Worm (Caenorhabditis elegans): ENCODE data around the gene tkr-3.

tkr-3 gene

ce11 chrIV:5090993-5091793 lies 30.7 kb downstream of the tkr-3 start, which contains the start of the genes snpn-1 and C02B10.4:
snpn-1 (minus strand) TSS chrIV:5091043.
C02B10.4 (plus strand) TSS chrIV:5091586.
- TF ChIP-seq aly-1 (tag; optimal IDR thresholded peaks at IDR 0.05) (no peak), F13C5.2 (tag; optimal IDR thresholded peaks at IDR 0.05) (peak; percentile 8)

ce11 chrIV:5088814-5089322 lies 33.0 kb downstream of the tkr-3 start, which contains the start of gene ivd-1:
ivd-1 (minus strand) TSS chrIV:5088864.
- TF ChIP-seq pes-1 (GFP tag; IDR thresholded peaks at IDR 0.05) (no peak), F13C5.2 (tag; optimal IDR thresholded peaks at IDR 0.05) (no peak), tbx-37 (GFP tag; conservative IDR thresholded peaks at IDR 0.05) (no peak), tra-4 (tag; optimal IDR thresholded peaks at IDR 0.05) (no peak), aly-1 (tag; optimal IDR thresholded peaks at IDR 0.05) (no peak), ama-1 (optimal IDR thresholded peaks at IDR 0.05) (no peak), B0310.2 (tag; optimal IDR thresholded peaks at IDR 0.05) (no peak), ets-7 (tag; optimal IDR thresholded peaks at IDR 0.05) (no peak), tbx-11 (GFP tag; IDR thresholded peaks at IDR 0.05) (no peak), flt-1 (GFP tag; IDR thresholded peaks at IDR 0.05) (no peak)

ce11 chrIV:5086961-5087326 lies 35.0 kb downstream of the tkr-3 start:
- no peak for TF ChIP-seq tbx-11 (GFP tag; IDR thresholded peaks at IDR 0.05)
- TF ChIP-seq B0310.2 (tag; optimal IDR thresholded peaks at IDR 0.05) = no peak
- no peak for TF ChIP-seq sea-1 (GFP tag; conservative IDR thresholded peaks at IDR 0.05)
- no peak for TF ChIP-seq ama-1 (optimal IDR thresholded peaks at IDR 0.05)
- TF ChIP-seq tbx-37 (GFP tag; conservative IDR thresholded peaks at IDR 0.05) = no peak
- TF ChIP-seq F13C5.2 (tag; optimal IDR thresholded peaks at IDR 0.05) = no peak
- no peak for TF ChIP-seq ceh-36 (tag; optimal IDR thresholded peaks at IDR 0.05)
- no peak for TF ChIP-seq scrt-1 (GFP tag; IDR thresholded peaks at IDR 0.05)
- TF ChIP-seq hmbx-1 (tag; optimal IDR thresholded peaks at IDR 0.05) = no peak
- TF ChIP-seq ets-7 (tag; optimal IDR thresholded peaks at IDR 0.05) = no peak
- TF ChIP-seq hnd-1 (tag; optimal IDR thresholded peaks at IDR 0.05) = no peak
- TF ChIP-seq pes-1 (GFP tag; IDR thresholded peaks at IDR 0.05) = no peak
- no peak for TF ChIP-seq flt-1 (GFP tag; IDR thresholded peaks at IDR 0.05)
- no peak for TF ChIP-seq aly-1 (tag; optimal IDR thresholded peaks at IDR 0.05)
- TF ChIP-seq tra-4 (tag; optimal IDR thresholded peaks at IDR 0.05) = no peak

- TF ChIP-seq aly-1 (tag; optimal IDR thresholded peaks at IDR 0.05) (no peak), tra-4 (tag; optimal IDR thresholded peaks at IDR 0.05) (no peak), ceh-36 (tag; optimal IDR thresholded peaks at IDR 0.05) (no peak), tbx-11 (GFP tag; IDR thresholded peaks at IDR 0.05) (no peak), tbx-37 (GFP tag; conservative IDR thresholded peaks at IDR 0.05) (no peak), ets-7 (tag; optimal IDR thresholded peaks at IDR 0.05) (no peak), hmbx-1 (tag; optimal IDR thresholded peaks at IDR 0.05) (no peak), ama-1 (optimal IDR thresholded peaks at IDR 0.05) (no peak), ceh-13 (GFP tag; optimal IDR thresholded peaks at IDR 0.05) (no peak), hmg-4 (GFP tag; optimal IDR thresholded peaks at IDR 0.05) (no peak), sea-1 (GFP tag; conservative IDR thresholded peaks at IDR 0.05) (no peak), B0310.2 (tag; optimal IDR thresholded peaks at IDR 0.05) (no peak), flt-1 (GFP tag; IDR thresholded peaks at IDR 0.05) (no peak), hnd-1 (tag; optimal IDR thresholded peaks at IDR 0.05) (no peak), pes-1 (GFP tag; IDR thresholded peaks at IDR 0.05) (no peak)
Observed at ce11 chrIV:5086243-5086960, 35.5 kb downstream of the tkr-3 start.

- TF ChIP-seq aly-1 (tag; optimal IDR thresholded peaks at IDR 0.05) = peak; percentile 17
- no peak for TF ChIP-seq pes-1 (GFP tag; IDR thresholded peaks at IDR 0.05)
Observed at ce11 chrIV:5085782-5086181, 36.1 kb downstream of the tkr-3 start.

- TF ChIP-seq scrt-1 (GFP tag; IDR thresholded peaks at IDR 0.05) (no peak), aly-1 (tag; optimal IDR thresholded peaks at IDR 0.05) (no peak), hmbx-1 (tag; optimal IDR thresholded peaks at IDR 0.05) (no peak), ceh-13 (GFP tag; optimal IDR thresholded peaks at IDR 0.05) (no peak)
Observed at ce11 chrIV:5083832-5084231, 38.1 kb downstream of the tkr-3 start.

ce11 chrIV:5082900-5083530 lies 38.9 kb downstream of the tkr-3 start, which contains the start of gene pygo-1:
pygo-1 (plus strand) TSS chrIV:5083303.
- TF ChIP-seq scrt-1 (GFP tag; IDR thresholded peaks at IDR 0.05) = no peak
- no peak for TF ChIP-seq hmg-4 (GFP tag; optimal IDR thresholded peaks at IDR 0.05)
- no peak for TF ChIP-seq hmbx-1 (tag; optimal IDR thresholded peaks at IDR 0.05)
- no peak for TF ChIP-seq tra-4 (tag; optimal IDR thresholded peaks at IDR 0.05)
- TF ChIP-seq pes-1 (GFP tag; IDR thresholded peaks at IDR 0.05) = no peak

- TF ChIP-seq hmg-4 (GFP tag; optimal IDR thresholded peaks at IDR 0.05) = peak; percentile 12
- TF ChIP-seq aly-1 (tag; optimal IDR thresholded peaks at IDR 0.05) = peak; percentile 42
- no peak for TF ChIP-seq hnd-1 (tag; optimal IDR thresholded peaks at IDR 0.05)
Observed at ce11 chrIV:5081122-5081521, 40.8 kb downstream of the tkr-3 start.
